Fruit fly (Drosophila melanogaster) whole organism, embryonic: ENCODE measurements around the gene CG14720.

Experiments
- B-H1 ChIP-seq: fragments of 200-800 bp; sonication (Bioruptor generic); IDR thresholded peaks from 3 replicates; pipeline ENCODE4 v1.3.6; 2022; ENCODE audit warnings: missing biosample characterization, missing genetic modification characterization
- CG2712 ChIP-seq: fragments of 200-800 bp; optimal IDR thresholded peaks from 3 replicates; lab custom pipeline; 2019; ENCODE audit warnings: missing biosample characterization, mild to moderate bottlenecking, missing genetic modification characterization, moderate library complexity
- Scr ChIP-seq: fragments of 200-800 bp; sonication (Bioruptor generic); IDR thresholded peaks from 2 replicates; pipeline ENCODE4 v1.3.6; 2022; ENCODE audit warnings: missing biosample characterization, missing genetic modification characterization; ENCODE audit not compliant: partially characterized antibody
- bsh ChIP-seq, 2 experiments: fragments of 200-800 bp; sonication (Bioruptor generic); optimal IDR thresholded peaks; 2 replicates each; lab custom pipeline; 2017 to 2018; ENCODE audit warnings: mild to moderate bottlenecking in 2 of 2, missing biosample characterization in 2 of 2, missing genetic modification characterization in 2 of 2, moderate library complexity in 1 of 2
- dati ChIP-seq: fragments of 200-800 bp; sonication (Bioruptor generic); IDR thresholded peaks from 2 replicates; pipeline ENCODE4 v1.3.6; 2022; ENCODE audit warnings: missing biosample characterization, missing genetic modification characterization
- phol ChIP-seq: fragments of 200-800 bp; sonication (Bioruptor generic); optimal IDR thresholded peaks from 3 replicates; lab custom pipeline; 2018; ENCODE audit warnings: missing biosample characterization, mild to moderate bottlenecking, missing genetic modification characterization, moderate library complexity

dm6 chr3R:11689900-11690299 is 21.6 kb upstream of the CG14720 start, which contains the start of gene CG6908:
- TF ChIP-seq Scr (GFP tag; lab: Robert Waterston, UW) (no peak), dati (no peak), bsh (GFP tag; optimal IDR thresholded peaks at IDR 0.05; lab: Kevin White, UChicago) (no peak), phol (tag; lab: Kevin White, UChicago) (no peak), CG2712 (tag; lab: Kevin White, UChicago) (no peak), B-H1 (no peak)
